Worm (Caenorhabditis elegans) whole organism, early embryonic: ENCODE measurements around the gene F21G4.1.

Experiments used
- ama-1 ChIP-seq: fragments of 150-350 bp; optimal IDR thresholded peaks from 2 replicates; lab custom pipeline; 2014
- ceh-13 ChIP-seq: fragments of 200-800 bp; sonication (Bioruptor generic); optimal IDR thresholded peaks from 2 replicates; lab custom pipeline; 2018; ENCODE audit warnings: mild to moderate bottlenecking, missing genetic modification characterization, missing compliant biosample characterization
- flt-1 ChIP-seq: fragments of 200-800 bp; sonication (Bioruptor generic); IDR thresholded peaks from 2 replicates; pipeline ENCODE4 v1.3.6; 2022; ENCODE audit warnings: missing genetic modification characterization, missing compliant biosample characterization
- hmbx-1 ChIP-seq: sonication (generic microtip); optimal IDR thresholded peaks from 2 replicates; lab custom pipeline; 2016; ENCODE audit warnings: mild to moderate bottlenecking, missing genetic modification characterization, missing compliant biosample characterization
- hmg-4 ChIP-seq: fragments of 200-800 bp; sonication (Bioruptor generic); optimal IDR thresholded peaks from 2 replicates; lab custom pipeline; 2018; ENCODE audit warnings: mild to moderate bottlenecking, missing genetic modification characterization, missing compliant biosample characterization
- scrt-1 ChIP-seq: fragments of 200-800 bp; sonication (Bioruptor generic); IDR thresholded peaks from 2 replicates; pipeline ENCODE4 v1.3.6; 2022; ENCODE audit warnings: missing genetic modification characterization, missing compliant biosample characterization
- tra-4 ChIP-seq: sonication (generic microtip); optimal IDR thresholded peaks from 2 replicates; lab custom pipeline; 2017; ENCODE audit warnings: missing genetic modification characterization, missing compliant biosample characterization

DNA sequence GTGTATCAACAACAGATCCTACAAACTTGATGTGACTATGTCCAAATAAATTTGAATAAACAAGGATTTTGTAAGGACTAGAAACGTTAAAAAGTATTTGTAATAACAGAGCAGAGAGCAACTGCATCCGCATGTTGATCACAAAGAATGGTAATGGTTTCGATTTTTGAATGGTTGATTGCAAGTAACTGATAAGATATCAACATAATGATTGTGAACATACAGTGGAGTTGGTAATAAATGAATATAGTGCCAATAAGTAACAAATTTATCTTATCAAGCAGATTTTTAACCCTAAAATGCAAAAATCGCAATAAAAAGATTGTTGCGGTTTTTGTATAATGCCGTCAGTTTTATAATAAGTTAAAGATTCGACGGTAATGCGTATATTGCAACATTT is 32.8 kb upstream of the F21G4.1 start, which contains the start of gene ugt-23:
- no peak for TF ChIP-seq scrt-1 (GFP tag; lab: Robert Waterston, UW)
- no peak for TF ChIP-seq ama-1
- TF ChIP-seq hmbx-1 (tag; lab: Kevin White, UChicago): no peak
- no peak for TF ChIP-seq ceh-13
- no peak for TF ChIP-seq hmg-4 (GFP tag; lab: Kevin White, UChicago)
- no peak for TF ChIP-seq tra-4 (tag; lab: Kevin White, UChicago)
- no peak for TF ChIP-seq flt-1
